Fruit fly (Drosophila melanogaster): ENCODE measurements around the gene CG12885.
A peak's percentile ranks its signal among the peaks of the same experiment; 100 is the strongest.

The CG12885 gene

DNA sequence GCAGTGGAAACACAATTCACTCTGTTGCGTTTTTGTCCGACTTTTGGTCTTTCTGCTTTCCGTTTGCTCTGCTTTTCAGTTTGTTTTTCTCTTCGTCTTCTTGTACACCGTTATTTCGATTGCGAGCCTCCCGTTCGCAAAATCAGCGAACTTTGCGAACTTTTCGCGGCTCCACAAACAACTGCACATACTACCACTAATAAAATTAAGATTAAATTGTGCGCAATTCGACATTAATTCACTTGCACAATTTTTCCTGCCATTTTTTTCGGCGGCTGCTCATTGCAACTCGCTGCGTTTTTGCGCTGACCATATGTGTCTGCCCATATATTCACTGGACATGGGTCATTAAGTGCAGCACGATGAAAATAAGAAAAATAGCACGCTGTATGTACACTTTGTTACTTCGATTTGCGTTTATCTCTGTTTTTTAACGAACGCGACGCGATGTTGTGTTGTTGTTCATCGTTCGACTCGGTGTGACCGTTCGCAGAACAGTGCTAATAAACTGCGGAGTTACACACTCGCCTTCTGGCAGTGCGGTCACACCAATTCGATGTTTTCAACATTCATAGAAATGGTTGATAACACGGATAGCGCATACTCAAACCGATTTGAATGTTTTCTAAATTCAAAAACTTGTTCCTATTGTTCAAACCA is 38.1 kb downstream of the CG12885 start, which contains the start of gene Klp98A (continued):
- TF ChIP-seq p53 (GFP tag; optimal IDR thresholded peaks at IDR 0.05) = peak; percentile 10
- peak; percentile 37; the same call in 1 of the 2 replicates for TF ChIP-seq CG3847 (GFP tag; IDR thresholded peaks at IDR 0.05)
- no peak for TF ChIP-seq lmd (GFP tag; IDR thresholded peaks at IDR 0.05)
- TF ChIP-seq lab (GFP tag; optimal IDR thresholded peaks at IDR 0.05) = peak; percentile 13
- TF ChIP-seq CG33213 (GFP tag; optimal IDR thresholded peaks at IDR 0.05) = peak; percentile 81
- TF ChIP-seq CG8765 (GFP tag; IDR thresholded peaks at IDR 0.05) = no peak
- no peak for TF ChIP-seq fd96Cb (tag; optimal IDR thresholded peaks at IDR 0.05)
- TF ChIP-seq Hmr (GFP tag; optimal IDR thresholded peaks at IDR 0.05) = no peak
- no peak for TF ChIP-seq Jarid2 (GFP tag; optimal IDR thresholded peaks at IDR 0.05)
- TF ChIP-seq CG2712 (tag; optimal IDR thresholded peaks at IDR 0.05) = peak; percentile 50
- peak; percentile 25 for TF ChIP-seq CG34376 (GFP tag; optimal IDR thresholded peaks at IDR 0.05)
- TF ChIP-seq caup (GFP tag; optimal IDR thresholded peaks at IDR 0.05; ENCODE audit: severe bottlenecking) = peak; percentile 6
- TF ChIP-seq stwl (tag; optimal IDR thresholded peaks at IDR 0.05) = peak; percentile 82
- peak; percentile 29 for TF ChIP-seq kni (GFP tag; optimal IDR thresholded peaks at IDR 0.05)
- TF ChIP-seq amos (GFP tag; IDR thresholded peaks at IDR 0.05; ENCODE audit: partially characterized antibody) = peak; percentile 51; the same call in 1 of the 2 replicates
- peak; percentile 39; the same call in 1 of the 2 replicates for TF ChIP-seq CG32767 (GFP tag; IDR thresholded peaks at IDR 0.05)
- TF ChIP-seq CG12391 (tag; optimal IDR thresholded peaks at IDR 0.05) = peak; percentile 9
- no peak for TF ChIP-seq org-1 (GFP tag; optimal IDR thresholded peaks at IDR 0.05)
- no peak for TF ChIP-seq mirr (GFP tag; optimal IDR thresholded peaks at IDR 0.05)
- TF ChIP-seq CG12769 (tag; optimal IDR thresholded peaks at IDR 0.05) = peak; percentile 31
- peak; percentile 58 for TF ChIP-seq Dp (GFP tag; optimal IDR thresholded peaks at IDR 0.05)
- TF ChIP-seq CG34422 (GFP tag; IDR thresholded peaks at IDR 0.05) = peak; percentile 8; the same call in 1 of the 3 replicates
- TF ChIP-seq CrebB (tag; optimal IDR thresholded peaks at IDR 0.05) = peak; percentile 41
- TF ChIP-seq HmgZ (tag; optimal IDR thresholded peaks at IDR 0.05) = peak; percentile 68
- TF ChIP-seq CG2889 (GFP tag; IDR thresholded peaks at IDR 0.05) = no peak
- TF ChIP-seq Nf-YC (tag; optimal IDR thresholded peaks at IDR 0.05) = peak; percentile 12
- peak; percentile 24 for TF ChIP-seq unpg (GFP tag; optimal IDR thresholded peaks at IDR 0.05)
- peak; percentile 43 for TF ChIP-seq CG3838 (GFP tag; optimal IDR thresholded peaks at IDR 0.05)
- TF ChIP-seq Blimp-1 (GFP tag; optimal IDR thresholded peaks at IDR 0.05) = no peak
- TF ChIP-seq sug (tag; optimal IDR thresholded peaks at IDR 0.05) = peak; percentile 22
- TF ChIP-seq bsh (GFP tag; optimal IDR thresholded peaks at IDR 0.05) = peak in 1 of 2 experiments; percentile 15
- no peak for TF ChIP-seq CG3726 (GFP tag; IDR thresholded peaks at IDR 0.05)
- peak; percentile 3 for TF ChIP-seq CG7928 (GFP tag; optimal IDR thresholded peaks at IDR 0.05)
- TF ChIP-seq Sin3A (optimal IDR thresholded peaks at IDR 0.05) = peak; percentile 5
- TF ChIP-seq knrl (GFP tag; IDR thresholded peaks at IDR 0.05; ENCODE audit: partially characterized antibody) = peak; percentile 36; the same call in 1 of the 3 replicates
- TF ChIP-seq nau (GFP tag; optimal IDR thresholded peaks at IDR 0.05) = no peak
- peak; percentile 67 for TF ChIP-seq CG10267 (tag; optimal IDR thresholded peaks at IDR 0.05)
- TF ChIP-seq MESR4 (GFP tag; optimal IDR thresholded peaks at IDR 0.05) = peak; percentile 65
- peak; percentile 16 for TF ChIP-seq grn (GFP tag; optimal IDR thresholded peaks at IDR 0.05)
- peak; percentile 15; the same call in 1 of the 3 replicates for TF ChIP-seq row (GFP tag; IDR thresholded peaks at IDR 0.05)
- TF ChIP-seq trem (tag; optimal IDR thresholded peaks at IDR 0.05) = peak; percentile 77
- peak; percentile 40 for TF ChIP-seq CG8290 (GFP tag; optimal IDR thresholded peaks at IDR 0.05)
- peak in 1 of 2 experiments; percentile 82 for TF ChIP-seq CG8290 (tag; optimal IDR thresholded peaks at IDR 0.05)
- no peak for TF ChIP-seq aop (GFP tag; IDR thresholded peaks at IDR 0.05)
- TF ChIP-seq CG9932 (GFP tag; IDR thresholded peaks at IDR 0.05) = peak; percentile 6; the same call in 1 of the 2 replicates
- peak; percentile 52 for TF ChIP-seq Sry-δ (GFP tag; optimal IDR thresholded peaks at IDR 0.05)
- no peak for TF ChIP-seq CG10321 (GFP tag; IDR thresholded peaks at IDR 0.05)
- peak; percentile 59 for TF ChIP-seq CG18011 (GFP tag; optimal IDR thresholded peaks at IDR 0.05)
